Fruit fly (Drosophila melanogaster) whole organism, embryonic: ENCODE measurements around the gene CG17377.

Source experiments
- Atf-2 ChIP-seq: fragments of 200-800 bp; sonication (Bioruptor generic); optimal IDR thresholded peaks from 2 replicates; lab custom pipeline; 2016; ENCODE audit warnings: missing biosample characterization, missing genetic modification characterization
- Atf3 ChIP-seq: fragments of 200-800 bp; sonication (Bioruptor generic); optimal IDR thresholded peaks from 3 replicates; lab custom pipeline; 2016; ENCODE audit warnings: missing biosample characterization, missing genetic modification characterization
- CG12659 ChIP-seq: fragments of 200-800 bp; sonication (Bioruptor generic); optimal IDR thresholded peaks from 3 replicates; lab custom pipeline; 2017; ENCODE audit warnings: mild to moderate bottlenecking, missing biosample characterization, missing genetic modification reagents, missing genetic modification characterization
- CG17361 ChIP-seq: fragments of 200-800 bp; sonication (Bioruptor generic); IDR thresholded peaks from 3 replicates; pipeline ENCODE4 v1.3.6; 2022; ENCODE audit warnings: missing biosample characterization, missing genetic modification characterization
- CG17568 ChIP-seq: fragments of 200-800 bp; sonication (Bioruptor generic); optimal IDR thresholded peaks from 2 replicates; lab custom pipeline; 2018; ENCODE audit warnings: missing biosample characterization, mild to moderate bottlenecking, missing genetic modification characterization, moderate library complexity
- CG17612 ChIP-seq: fragments of 200-800 bp; sonication (Bioruptor generic); IDR thresholded peaks from 2 replicates; pipeline ENCODE4 v1.3.6; 2022; ENCODE audit warnings: missing biosample characterization, missing genetic modification characterization
- CG18764 ChIP-seq: fragments of 200-800 bp; sonication (Bioruptor generic); optimal IDR thresholded peaks from 3 replicates; lab custom pipeline; 2016; ENCODE audit warnings: missing biosample characterization, missing genetic modification characterization
- CG2120 ChIP-seq: fragments of 200-800 bp; sonication (Bioruptor generic); optimal IDR thresholded peaks from 3 replicates; lab custom pipeline; 2016; ENCODE audit warnings: missing biosample characterization, missing genetic modification characterization
- CG31365 ChIP-seq: fragments of 200-800 bp; sonication (Bioruptor generic); optimal IDR thresholded peaks from 2 replicates; lab custom pipeline; 2018; ENCODE audit warnings: missing biosample characterization, mild to moderate bottlenecking, missing genetic modification characterization
- CG32767 ChIP-seq: fragments of 200-800 bp; sonication (Bioruptor generic); IDR thresholded peaks from 2 replicates; pipeline ENCODE4 v1.3.6; 2022; ENCODE audit warnings: missing biosample characterization, missing genetic modification characterization
- CG3407 ChIP-seq: fragments of 200-800 bp; sonication (Bioruptor generic); optimal IDR thresholded peaks from 2 replicates; lab custom pipeline; 2018; ENCODE audit warnings: missing biosample characterization, mild to moderate bottlenecking, missing genetic modification characterization
- CG34224 ChIP-seq: fragments of 200-800 bp; sonication (Bioruptor generic); IDR thresholded peaks from 3 replicates; pipeline ENCODE4 v1.3.6; 2022; ENCODE audit warnings: missing biosample characterization, missing genetic modification characterization; ENCODE audit not compliant: partially characterized antibody
- CG4282 ChIP-seq: fragments of 200-800 bp; sonication (Bioruptor generic); optimal IDR thresholded peaks from 2 replicates; lab custom pipeline; 2016; ENCODE audit warnings: missing biosample characterization, missing genetic modification characterization
- CG43689 ChIP-seq: fragments of 200-800 bp; sonication (Bioruptor generic); IDR thresholded peaks from 2 replicates; pipeline ENCODE4 v1.3.6; 2022; ENCODE audit warnings: missing biosample characterization, missing genetic modification characterization
- CG9817 ChIP-seq: fragments of 200-800 bp; sonication (Bioruptor generic); optimal IDR thresholded peaks from 2 replicates; lab custom pipeline; 2018; ENCODE audit warnings: missing biosample characterization, mild to moderate bottlenecking, missing genetic modification characterization, moderate library complexity
- CkIIα-i1 ChIP-seq: fragments of 200-800 bp; sonication (Bioruptor generic); IDR thresholded peaks from 2 replicates; pipeline ENCODE4 v1.3.6; 2022; ENCODE audit warnings: missing biosample characterization, missing genetic modification characterization
- CoRest ChIP-seq: fragments of 200-800 bp; sonication (Bioruptor generic); optimal IDR thresholded peaks from 3 replicates; lab custom pipeline; 2018; ENCODE audit warnings: missing biosample characterization, mild to moderate bottlenecking, missing genetic modification characterization, moderate library complexity
- D19A ChIP-seq: fragments of 200-800 bp; optimal IDR thresholded peaks from 3 replicates; lab custom pipeline; 2019; ENCODE audit warnings: missing biosample characterization, mild to moderate bottlenecking, missing genetic modification characterization, moderate library complexity
- Dp ChIP-seq: fragments of 200-800 bp; sonication (Bioruptor generic); optimal IDR thresholded peaks from 2 replicates; lab custom pipeline; 2018; ENCODE audit warnings: missing biosample characterization, mild to moderate bottlenecking, missing genetic modification characterization, moderate library complexity
- Fer3 ChIP-seq: fragments of 200-800 bp; sonication (Bioruptor generic); optimal IDR thresholded peaks from 2 replicates; lab custom pipeline; 2018; ENCODE audit warnings: missing biosample characterization, mild to moderate bottlenecking, missing genetic modification characterization, moderate library complexity
- GATAe ChIP-seq: fragments of 200-800 bp; sonication (Bioruptor generic); conservative IDR thresholded peaks from 2 replicates; pipeline ENCODE4 v1.3.6; 2022; ENCODE audit warnings: missing biosample characterization, missing genetic modification characterization
- Gsc ChIP-seq: fragments of 200-800 bp; sonication (Bioruptor generic); IDR thresholded peaks from 2 replicates; pipeline ENCODE4 v1.3.6; 2022; ENCODE audit warnings: missing biosample characterization, missing genetic modification characterization
- HLH3B ChIP-seq: fragments of 200-800 bp; sonication (Bioruptor generic); IDR thresholded peaks from 2 replicates; pipeline ENCODE4 v1.3.6; 2022; ENCODE audit warnings: missing biosample characterization, missing genetic modification characterization
- HmgD ChIP-seq: fragments of 200-800 bp; sonication (Bioruptor generic); optimal IDR thresholded peaks from 3 replicates; lab custom pipeline; 2016; ENCODE audit warnings: missing biosample characterization, missing genetic modification characterization
- HmgZ ChIP-seq: fragments of 200-800 bp; sonication (Bioruptor generic); optimal IDR thresholded peaks from 2 replicates; lab custom pipeline; 2018; ENCODE audit warnings: missing biosample characterization, mild to moderate bottlenecking, missing genetic modification characterization
- MBD-R2 ChIP-seq: fragments of 200-800 bp; sonication (Bioruptor generic); IDR thresholded peaks from 2 replicates; pipeline ENCODE4 v1.3.6; 2022; ENCODE audit warnings: missing biosample characterization, missing genetic modification characterization
- Mad ChIP-seq: fragments of 200-800 bp; sonication (Bioruptor generic); optimal IDR thresholded peaks from 2 replicates; lab custom pipeline; 2016; ENCODE audit warnings: missing biosample characterization, missing genetic modification characterization
- Mes4 ChIP-seq: fragments of 200-800 bp; sonication (Bioruptor generic); optimal IDR thresholded peaks from 2 replicates; lab custom pipeline; 2016; ENCODE audit warnings: missing biosample characterization, missing genetic modification characterization
- Xbp1 ChIP-seq: fragments of 200-800 bp; sonication (Bioruptor generic); optimal IDR thresholded peaks from 3 replicates; lab custom pipeline; 2016; ENCODE audit warnings: missing biosample characterization, mild to moderate bottlenecking, missing genetic modification characterization
- al ChIP-seq: fragments of 200-800 bp; sonication (Bioruptor generic); IDR thresholded peaks from 2 replicates; pipeline ENCODE4 v1.3.6; 2022; ENCODE audit warnings: missing biosample characterization, missing genetic modification characterization
- amos ChIP-seq: fragments of 200-800 bp; sonication (Bioruptor generic); IDR thresholded peaks from 2 replicates; pipeline ENCODE4 v1.3.6; 2022; ENCODE audit warnings: missing biosample characterization, missing genetic modification characterization; ENCODE audit not compliant: partially characterized antibody
- ci ChIP-seq: fragments of 200-800 bp; sonication (Bioruptor generic); IDR thresholded peaks from 3 replicates; pipeline ENCODE4 v1.3.6; 2022; ENCODE audit warnings: missing biosample characterization, missing genetic modification characterization
- dm ChIP-seq: fragments of 200-800 bp; sonication (Bioruptor generic); optimal IDR thresholded peaks from 3 replicates; lab custom pipeline; 2016; ENCODE audit warnings: missing biosample characterization, missing genetic modification characterization
- ems ChIP-seq: fragments of 200-800 bp; sonication (Bioruptor generic); optimal IDR thresholded peaks from 3 replicates; lab custom pipeline; 2016; ENCODE audit warnings: missing biosample characterization, missing genetic modification characterization
- en ChIP-seq: fragments of 200-800 bp; sonication (Bioruptor generic); optimal IDR thresholded peaks from 2 replicates; lab custom pipeline; 2016; ENCODE audit warnings: missing biosample characterization, missing genetic modification characterization
- gsb ChIP-seq: fragments of 200-800 bp; sonication (Bioruptor generic); IDR thresholded peaks from 2 replicates; pipeline ENCODE4 v1.3.6; 2022; ENCODE audit warnings: missing biosample characterization, missing genetic modification characterization
- hkb ChIP-seq, 2 experiments: fragments of 200-800 bp in 1 of 2; fragments of >200 bp in 1 of 2; sonication (Bioruptor generic) in 1 of 2; IDR thresholded peaks in 1 of 2; optimal IDR thresholded peaks in 1 of 2; 2 replicates each; pipeline versions ENCODE4 v1.3.6 to Lab custom; 2017 to 2022; ENCODE audit warnings: missing biosample characterization in 1 of 2, missing genetic modification characterization in 1 of 2
- jigr1 ChIP-seq: fragments of 200-800 bp; sonication (Bioruptor generic); IDR thresholded peaks from 3 replicates; pipeline ENCODE4 v1.3.6; 2022; ENCODE audit warnings: missing biosample characterization, missing genetic modification characterization
- jing ChIP-seq: fragments of 200-800 bp; sonication (Bioruptor generic); optimal IDR thresholded peaks from 2 replicates; lab custom pipeline; 2018; ENCODE audit warnings: missing biosample characterization, mild to moderate bottlenecking, missing genetic modification characterization
- kni ChIP-seq: fragments of 200-800 bp; sonication (Bioruptor generic); optimal IDR thresholded peaks from 3 replicates; lab custom pipeline; 2017; ENCODE audit warnings: mild to moderate bottlenecking, missing biosample characterization, missing genetic modification reagents, missing genetic modification characterization
- nerfin-1 ChIP-seq: fragments of 200-800 bp; sonication (Bioruptor generic); optimal IDR thresholded peaks from 3 replicates; lab custom pipeline; 2019; ENCODE audit warnings: missing biosample characterization, mild to moderate bottlenecking, missing genetic modification characterization, moderate library complexity
- nmo ChIP-seq: fragments of 200-800 bp; sonication (Bioruptor generic); optimal IDR thresholded peaks from 2 replicates; lab custom pipeline; 2018; ENCODE audit warnings: missing biosample characterization, mild to moderate bottlenecking, missing genetic modification characterization, moderate library complexity
- pho ChIP-seq: fragments of 200-800 bp; sonication (Bioruptor generic); optimal IDR thresholded peaks from 2 replicates; lab custom pipeline; 2016; ENCODE audit warnings: missing biosample characterization, missing genetic modification characterization
- pnt ChIP-seq: fragments of 200-800 bp; sonication (Bioruptor generic); optimal IDR thresholded peaks from 3 replicates; lab custom pipeline; 2016; ENCODE audit warnings: missing biosample characterization, missing genetic modification characterization
- pzg ChIP-seq: fragments of 200-800 bp; sonication (Bioruptor generic); optimal IDR thresholded peaks from 3 replicates; lab custom pipeline; 2018; ENCODE audit warnings: missing biosample characterization, mild to moderate bottlenecking, missing genetic modification characterization, moderate library complexity
- ranshi ChIP-seq: fragments of 200-800 bp; sonication (Bioruptor generic); IDR thresholded peaks from 2 replicates; pipeline ENCODE4 v1.3.6; 2022; ENCODE audit warnings: missing biosample characterization, missing genetic modification characterization
- schlank ChIP-seq: fragments of 200-800 bp; sonication (Bioruptor generic); optimal IDR thresholded peaks from 2 replicates; lab custom pipeline; 2018; ENCODE audit warnings: missing biosample characterization, mild to moderate bottlenecking, missing genetic modification characterization
- slbo ChIP-seq: fragments of 200-800 bp; sonication (Bioruptor generic); IDR thresholded peaks from 2 replicates; pipeline ENCODE4 v1.3.6; 2022; ENCODE audit warnings: missing biosample characterization, missing genetic modification characterization
- unpg ChIP-seq: fragments of 200-800 bp; sonication (Bioruptor generic); optimal IDR thresholded peaks from 3 replicates; lab custom pipeline; 2018; ENCODE audit warnings: missing biosample characterization, mild to moderate bottlenecking, missing genetic modification characterization, moderate library complexity
- usp ChIP-seq: fragments of >200 bp; optimal IDR thresholded peaks from 2 replicates; lab custom pipeline; 2017; ENCODE audit warnings: missing biosample characterization, missing genetic modification characterization
- z ChIP-seq: fragments of 200-800 bp; sonication (Bioruptor generic); IDR thresholded peaks from 3 replicates; pipeline ENCODE4 v1.3.6; 2022; ENCODE audit warnings: missing biosample characterization, missing genetic modification characterization

Gene CG17377

dm6 chr2L:6841349-6841748, 38.7 kb upstream of the CG17377 start (continued):
- TF ChIP-seq Fer3 (no peak), ci (GFP tag; lab: Robert Waterston, UW) (peak; percentile 91), HmgD (no peak), MBD-R2 (no peak), unpg (GFP tag; lab: Kevin White, UChicago) (peak; percentile 78), Mad (peak; percentile 35), HmgZ (tag; lab: Kevin White, UChicago) (no peak), usp (no peak), HLH3B (GFP tag; lab: Robert Waterston, UW) (peak; percentile 74), ems (GFP tag; lab: Kevin White, UChicago) (peak; percentile 45), CG17568 (GFP tag; lab: Kevin White, UChicago) (peak; percentile 15), slbo (peak; percentile 50), GATAe (GFP tag; lab: Robert Waterston, UW) (no peak), z (GFP tag; lab: Robert Waterston, UW) (0 out of 3 replicates have a peak, but pooled peaks have one; percentile 44), CG31365 (tag; lab: Kevin White, UChicago) (no peak), CG32767 (peak; percentile 55; the same call in 1 of the 2 replicates), CG34224 (GFP tag; lab: Robert Waterston, UW) (no peak), nerfin-1 (tag; lab: Kevin White, UChicago) (peak; percentile 81), CG4282 (GFP tag; lab: Kevin White, UChicago) (no peak), Dp (GFP tag; lab: Kevin White, UChicago) (no peak), CG3407 (GFP tag; lab: Kevin White, UChicago) (peak; percentile 65), Gsc (GFP tag; lab: Robert Waterston, UW) (peak; percentile 71), pho (GFP tag; lab: Kevin White, UChicago) (peak; percentile 13), kni (GFP tag; lab: Kevin White, UChicago) (peak; percentile 85), Xbp1 (GFP tag; lab: Kevin White, UChicago) (peak; percentile 73), CG43689 (GFP tag; lab: Robert Waterston, UW) (no peak), nmo (GFP tag; lab: Kevin White, UChicago) (peak; percentile 83), CkIIα-i1 (GFP tag; lab: Robert Waterston, UW) (no peak), CG18764 (peak; percentile 45), CG17612 (0 out of 2 replicates have a peak, but pooled peaks have one; percentile 10), CG12659 (peak; percentile 23), pnt (GFP tag; lab: Kevin White, UChicago) (peak; percentile 80), gsb (GFP tag; lab: Robert Waterston, UW) (no peak), Atf-2 (peak; percentile 45), amos (no peak), CoRest (tag; lab: Kevin White, UChicago) (peak; percentile 80), jing (GFP tag; lab: Kevin White, UChicago) (peak; percentile 71), ranshi (peak; percentile 67; the same call in 1 of the 2 replicates), schlank (tag; lab: Kevin White, UChicago) (no peak), jigr1 (peak; percentile 74; the same call in 2 of the 3 replicates), D19A (tag; lab: Kevin White, UChicago) (peak; percentile 78), CG17361 (GFP tag; lab: Robert Waterston, UW) (peak; percentile 82), pzg (GFP tag; lab: Kevin White, UChicago) (no peak), CG2120 (GFP tag; lab: Kevin White, UChicago) (no peak), en (peak; percentile 61), al (GFP tag; lab: Robert Waterston, UW) (no peak), CG9817 (tag; lab: Kevin White, UChicago) (peak; percentile 42), Atf3 (GFP tag; lab: Kevin White, UChicago) (peak; percentile 61), hkb (optimal IDR thresholded peaks at IDR 0.05; lab: Kevin White, UChicago) (no peak), hkb (GFP tag; IDR thresholded peaks at IDR 0.05; lab: Robert Waterston, UW) (peak; percentile 83), dm (GFP tag; lab: Kevin White, UChicago) (peak; percentile 50), Mes4 (peak; percentile 68)
